Worm (Caenorhabditis elegans) whole organism, early embryonic: ENCODE results near the gene rab-6.1.

Experiments
- B0310.2 ChIP-seq: sonication (generic microtip); optimal IDR thresholded peaks from 2 replicates; lab custom pipeline; 2016; ENCODE audit warnings: mild to moderate bottlenecking, missing genetic modification characterization, missing compliant biosample characterization
- F13C5.2 ChIP-seq: sonication (generic microtip); optimal IDR thresholded peaks from 2 replicates; lab custom pipeline; 2017; ENCODE audit warnings: mild to moderate bottlenecking, missing genetic modification characterization, inconsistent platforms, missing compliant biosample characterization
- aly-1 ChIP-seq: sonication (generic microtip); optimal IDR thresholded peaks from 2 replicates; lab custom pipeline; 2016; ENCODE audit warnings: missing genetic modification characterization, missing compliant biosample characterization
- ama-1 ChIP-seq: fragments of 150-350 bp; optimal IDR thresholded peaks from 2 replicates; lab custom pipeline; 2014
- ceh-13 ChIP-seq: fragments of 200-800 bp; sonication (Bioruptor generic); optimal IDR thresholded peaks from 2 replicates; lab custom pipeline; 2018; ENCODE audit warnings: mild to moderate bottlenecking, missing genetic modification characterization, missing compliant biosample characterization
- ceh-36 ChIP-seq: sonication (generic microtip); optimal IDR thresholded peaks from 2 replicates; lab custom pipeline; 2016; ENCODE audit warnings: missing genetic modification characterization, inconsistent platforms, missing compliant biosample characterization
- ets-7 ChIP-seq: sonication (generic microtip); optimal IDR thresholded peaks from 2 replicates; lab custom pipeline; 2016; ENCODE audit warnings: missing genotype, missing genetic modification characterization, missing compliant biosample characterization
- flt-1 ChIP-seq: fragments of 200-800 bp; sonication (Bioruptor generic); IDR thresholded peaks from 2 replicates; pipeline ENCODE4 v1.3.6; 2022; ENCODE audit warnings: missing genetic modification characterization, missing compliant biosample characterization
- hmbx-1 ChIP-seq: sonication (generic microtip); optimal IDR thresholded peaks from 2 replicates; lab custom pipeline; 2016; ENCODE audit warnings: mild to moderate bottlenecking, missing genetic modification characterization, missing compliant biosample characterization
- hmg-4 ChIP-seq: fragments of 200-800 bp; sonication (Bioruptor generic); optimal IDR thresholded peaks from 2 replicates; lab custom pipeline; 2018; ENCODE audit warnings: mild to moderate bottlenecking, missing genetic modification characterization, missing compliant biosample characterization
- hnd-1 ChIP-seq: sonication (generic microtip); optimal IDR thresholded peaks from 2 replicates; lab custom pipeline; 2016; ENCODE audit warnings: missing genetic modification characterization, missing compliant biosample characterization
- pes-1 ChIP-seq: fragments of 200-800 bp; sonication (Bioruptor generic); IDR thresholded peaks from 2 replicates; pipeline ENCODE4 v1.3.6; 2022; ENCODE audit warnings: missing genetic modification reagents, missing genetic modification characterization, missing compliant biosample characterization
- scrt-1 ChIP-seq: fragments of 200-800 bp; sonication (Bioruptor generic); IDR thresholded peaks from 2 replicates; pipeline ENCODE4 v1.3.6; 2022; ENCODE audit warnings: missing genetic modification characterization, missing compliant biosample characterization
- sea-1 ChIP-seq: fragments of 200-800 bp; sonication (Bioruptor generic); conservative IDR thresholded peaks from 2 replicates; pipeline ENCODE4 v1.3.6; 2022; ENCODE audit warnings: missing genetic modification characterization, missing compliant biosample characterization
- tbx-11 ChIP-seq: fragments of 200-800 bp; sonication (Bioruptor generic); IDR thresholded peaks from 2 replicates; pipeline ENCODE4 v1.3.6; 2022; ENCODE audit warnings: missing genetic modification characterization, missing compliant biosample characterization
- tbx-37 ChIP-seq: fragments of 200-800 bp; sonication (Bioruptor generic); conservative IDR thresholded peaks from 2 replicates; pipeline ENCODE4 v1.3.6; 2022; ENCODE audit warnings: missing genetic modification reagents, missing genetic modification characterization, missing compliant biosample characterization
- tra-4 ChIP-seq: sonication (generic microtip); optimal IDR thresholded peaks from 2 replicates; lab custom pipeline; 2017; ENCODE audit warnings: missing genetic modification characterization, missing compliant biosample characterization

The rab-6.1 gene

DNA sequence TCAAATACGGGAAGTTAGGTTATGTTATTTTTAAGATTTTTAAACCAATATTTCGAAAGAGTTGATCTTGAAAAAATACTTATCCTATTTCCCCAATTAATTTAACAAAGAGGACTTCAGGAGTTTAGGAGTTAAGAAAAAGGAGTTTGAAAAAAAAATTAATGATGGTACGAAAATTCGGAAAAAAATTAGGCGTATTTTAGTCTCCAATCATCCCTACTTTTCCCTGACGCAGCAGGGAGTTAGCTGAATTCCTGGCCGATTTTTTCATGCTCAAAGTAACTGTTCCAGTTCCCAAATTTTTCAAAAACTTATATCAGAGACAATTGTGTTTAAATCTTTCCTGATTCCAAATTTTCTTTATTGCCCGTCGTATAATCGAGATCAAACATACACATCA is 17.8 kb upstream of the rab-6.1 start:
- no peak for TF ChIP-seq pes-1 (GFP tag; lab: Robert Waterston, UW)
- no peak for TF ChIP-seq sea-1
- TF ChIP-seq ama-1 (lab: Kevin White, UChicago): no peak
- TF ChIP-seq hnd-1 (tag; lab: Kevin White, UChicago): no peak
- no peak for TF ChIP-seq B0310.2 (tag; lab: Kevin White, UChicago)
- no peak for TF ChIP-seq tbx-11

DNA sequence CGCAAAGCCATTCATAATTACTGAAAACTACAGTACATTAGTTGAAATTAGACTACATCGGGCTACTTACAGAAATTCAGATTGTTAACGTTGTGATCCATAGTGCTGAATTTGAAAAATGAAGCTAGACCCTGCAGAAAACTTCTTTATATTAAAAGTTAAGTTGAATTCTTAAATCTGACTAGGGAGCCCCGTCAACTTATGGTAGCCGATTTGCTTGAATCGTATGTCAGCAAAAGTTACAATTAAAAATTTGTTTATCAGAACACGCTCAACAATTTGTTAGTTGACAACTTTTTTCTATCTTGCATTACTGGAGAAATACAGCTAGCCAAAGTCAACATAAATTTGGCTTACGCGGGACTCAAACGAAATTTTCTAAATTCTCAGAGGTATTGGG is 16.8 kb upstream of the rab-6.1 start, which contains the start of gene F59B2.14:
TSS of gene F59B2.14 (minus strand) at position 101 of the 400 bp plus-strand sequence.
- TF ChIP-seq hnd-1 (tag; lab: Kevin White, UChicago): no peak
- no peak for TF ChIP-seq ceh-36 (tag; lab: Kevin White, UChicago)
- TF ChIP-seq ama-1 (lab: Kevin White, UChicago): no peak
- no peak for TF ChIP-seq flt-1 (GFP tag; lab: Robert Waterston, UW)
- TF ChIP-seq hmg-4 (GFP tag; lab: Kevin White, UChicago): no peak
- no peak for TF ChIP-seq B0310.2 (tag; lab: Kevin White, UChicago)
- no peak for TF ChIP-seq F13C5.2
- TF ChIP-seq tra-4 (tag; lab: Kevin White, UChicago): no peak
- no peak for TF ChIP-seq hmbx-1 (tag; lab: Kevin White, UChicago)
- no peak for TF ChIP-seq tbx-11
- no peak for TF ChIP-seq scrt-1 (GFP tag; lab: Robert Waterston, UW)
- no peak for TF ChIP-seq aly-1 (tag; lab: Kevin White, UChicago)
- TF ChIP-seq tbx-37 (GFP tag; lab: Robert Waterston, UW): no peak
- no peak for TF ChIP-seq ets-7
- no peak for TF ChIP-seq pes-1 (GFP tag; lab: Robert Waterston, UW)
- TF ChIP-seq sea-1: no peak
- no peak for TF ChIP-seq ceh-13 (GFP tag; lab: Kevin White, UChicago)

DNA sequence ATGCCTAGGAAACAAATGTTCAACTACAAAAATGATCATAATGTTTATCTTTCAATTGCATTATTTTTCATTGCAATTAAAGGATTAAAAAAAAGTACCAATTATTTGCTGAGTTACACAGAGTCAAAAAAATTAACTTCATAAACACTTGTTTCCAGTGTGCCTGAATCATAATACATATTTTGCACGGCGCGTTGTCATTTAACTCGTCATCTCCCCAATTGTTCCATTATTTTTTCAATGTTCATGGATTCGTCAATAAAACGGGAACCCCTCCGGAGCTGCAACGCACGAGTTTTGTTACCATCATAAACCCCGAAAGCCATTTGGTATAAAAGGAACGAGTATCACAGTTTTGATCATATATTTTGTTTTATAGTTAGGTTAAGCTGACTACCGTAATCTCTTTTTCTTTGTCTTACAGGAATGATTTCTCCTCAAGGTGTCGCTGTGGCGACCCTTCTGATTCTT is 11.5 kb upstream of the rab-6.1 start, which contains the start of gene F59B2.12:
TSS of gene F59B2.12 (plus strand) at position 421 of the 471 bp plus-strand sequence.
- TF ChIP-seq hmbx-1 (tag; lab: Kevin White, UChicago) (no peak), tra-4 (tag; lab: Kevin White, UChicago) (no peak), flt-1 (GFP tag; lab: Robert Waterston, UW) (no peak), aly-1 (tag; lab: Kevin White, UChicago) (no peak), sea-1 (no peak), ets-7 (no peak), B0310.2 (tag; lab: Kevin White, UChicago) (no peak), hmg-4 (GFP tag; lab: Kevin White, UChicago) (no peak), pes-1 (GFP tag; lab: Robert Waterston, UW) (no peak), ama-1 (lab: Kevin White, UChicago) (no peak), ceh-13 (GFP tag; lab: Kevin White, UChicago) (no peak), F13C5.2 (no peak), hnd-1 (tag; lab: Kevin White, UChicago) (no peak), tbx-37 (GFP tag; lab: Robert Waterston, UW) (no peak), scrt-1 (GFP tag; lab: Robert Waterston, UW) (no peak), tbx-11 (no peak), ceh-36 (tag; lab: Kevin White, UChicago) (no peak)

DNA sequence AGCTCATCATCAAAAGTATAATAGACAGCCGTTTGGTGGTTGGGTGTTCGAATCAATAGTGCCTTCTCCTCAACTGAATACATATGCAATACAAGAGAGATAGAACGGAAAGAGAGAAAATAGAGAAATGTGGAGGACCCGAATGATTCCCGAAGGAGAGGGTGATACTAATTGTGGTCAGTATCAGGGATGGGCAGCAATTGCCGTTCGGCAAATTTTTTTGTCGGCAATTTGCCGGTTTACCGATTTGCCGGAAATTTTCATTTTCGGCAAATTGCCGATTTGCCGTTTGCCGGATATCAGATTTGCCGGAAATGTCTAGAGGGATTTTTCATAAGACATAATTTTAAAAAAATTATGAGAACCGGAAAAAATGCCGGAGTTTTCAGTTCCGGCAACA is 6.6 kb upstream of the rab-6.1 start, which contains the start of gene F59B2.9:
TSS of gene F59B2.9 (minus strand) at position 101 of the 400 bp plus-strand sequence.
- TF ChIP-seq tbx-37 (GFP tag; lab: Robert Waterston, UW): no peak
- TF ChIP-seq hmbx-1 (tag; lab: Kevin White, UChicago): no peak
- no peak for TF ChIP-seq hmg-4 (GFP tag; lab: Kevin White, UChicago)
- TF ChIP-seq scrt-1 (GFP tag; lab: Robert Waterston, UW): no peak
- no peak for TF ChIP-seq pes-1 (GFP tag; lab: Robert Waterston, UW)
- no peak for TF ChIP-seq F13C5.2
- no peak for TF ChIP-seq tbx-11
- TF ChIP-seq tra-4 (tag; lab: Kevin White, UChicago): no peak
- TF ChIP-seq hnd-1 (tag; lab: Kevin White, UChicago): no peak
- no peak for TF ChIP-seq ceh-36 (tag; lab: Kevin White, UChicago)

DNA sequence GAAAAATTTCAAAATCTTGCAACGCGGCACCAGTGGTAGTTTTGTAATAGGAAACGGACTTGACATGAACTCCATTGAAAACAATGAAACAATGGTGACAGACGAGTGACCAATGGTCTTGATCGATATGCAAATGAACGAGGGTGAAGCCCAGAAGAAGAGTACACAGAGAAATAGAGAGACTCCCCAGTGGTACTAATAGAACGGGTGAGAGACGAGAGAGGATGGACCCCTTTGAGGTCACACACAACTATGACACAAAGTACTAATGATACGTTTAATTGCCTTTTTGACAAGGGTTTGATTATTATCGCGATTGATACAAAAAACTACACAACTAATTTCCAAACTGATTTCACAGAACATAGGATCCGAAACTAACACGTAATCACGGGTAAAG is 4.3 kb upstream of the rab-6.1 start, which contains the start of gene F59B2.8:
TSS of gene F59B2.8 (minus strand) at position 151 of the 400 bp plus-strand sequence.
- TF ChIP-seq B0310.2 (tag; lab: Kevin White, UChicago): no peak
- no peak for TF ChIP-seq ceh-13 (GFP tag; lab: Kevin White, UChicago)
- no peak for TF ChIP-seq hmg-4 (GFP tag; lab: Kevin White, UChicago)
- no peak for TF ChIP-seq tbx-37 (GFP tag; lab: Robert Waterston, UW)
- TF ChIP-seq scrt-1 (GFP tag; lab: Robert Waterston, UW): no peak
- no peak for TF ChIP-seq aly-1 (tag; lab: Kevin White, UChicago)
- no peak for TF ChIP-seq F13C5.2
- TF ChIP-seq ceh-36 (tag; lab: Kevin White, UChicago): no peak
- TF ChIP-seq ama-1 (lab: Kevin White, UChicago): no peak
- TF ChIP-seq ets-7: no peak
- TF ChIP-seq flt-1 (GFP tag; lab: Robert Waterston, UW): no peak
- no peak for TF ChIP-seq pes-1 (GFP tag; lab: Robert Waterston, UW)
- no peak for TF ChIP-seq hmbx-1 (tag; lab: Kevin White, UChicago)
- no peak for TF ChIP-seq tra-4 (tag; lab: Kevin White, UChicago)
- TF ChIP-seq sea-1: no peak
- TF ChIP-seq tbx-11: no peak
- TF ChIP-seq hnd-1 (tag; lab: Kevin White, UChicago): no peak

DNA sequence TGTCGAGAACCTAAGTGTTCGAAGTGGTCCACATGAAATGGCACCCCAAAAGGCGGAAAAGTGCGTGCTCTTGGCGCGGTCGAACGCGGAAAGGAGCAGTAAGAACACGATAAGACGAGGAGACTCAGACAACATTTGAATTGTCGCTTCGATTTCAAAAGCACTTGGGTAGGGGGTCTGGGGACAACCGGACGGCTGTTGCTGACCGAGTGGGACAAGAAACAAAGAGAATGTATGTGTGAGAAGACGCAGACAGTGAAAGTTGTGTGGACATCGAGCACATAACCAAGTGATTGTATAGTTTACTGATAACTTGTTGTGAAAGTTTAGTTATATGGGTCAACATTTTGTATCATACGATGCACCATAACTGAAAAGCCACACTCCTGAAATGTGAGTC is 1.4 kb upstream of the rab-6.1 start:
- TF ChIP-seq hmg-4 (GFP tag; lab: Kevin White, UChicago) (peak; percentile 22), tbx-37 (GFP tag; lab: Robert Waterston, UW) (no peak)

DNA sequence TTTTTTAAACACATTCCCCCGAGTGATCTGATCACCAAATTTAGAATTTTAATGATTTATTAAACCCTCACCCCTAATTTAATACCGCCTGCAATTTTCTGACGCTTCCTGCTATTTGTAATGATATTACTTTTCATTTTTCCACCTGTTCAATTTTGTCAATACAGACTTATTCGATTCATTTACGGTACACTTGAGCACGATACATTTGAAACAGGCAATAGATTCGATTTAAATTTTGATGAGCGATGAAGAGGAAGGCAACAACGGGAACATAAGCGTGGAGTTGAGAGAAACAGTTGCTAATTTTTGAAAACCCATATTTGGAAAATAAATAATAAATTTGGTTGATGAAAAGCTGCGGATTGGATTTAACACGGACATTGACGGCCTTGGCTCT is 1.1 kb downstream of the rab-6.1 start:
- no peak for TF ChIP-seq tbx-11
- no peak for TF ChIP-seq ama-1 (lab: Kevin White, UChicago)
